Fruit fly (Drosophila melanogaster) whole organism, embryonic: ENCODE results near the gene CG31775.

Source experiments
- CG10267 ChIP-seq: fragments of 200-800 bp; sonication (Bioruptor generic); optimal IDR thresholded peaks from 2 replicates; lab custom pipeline; 2018; ENCODE audit warnings: missing biosample characterization, mild to moderate bottlenecking, missing genetic modification characterization, moderate library complexity
- CG10959 ChIP-seq: fragments of 200-800 bp; sonication (Bioruptor generic); IDR thresholded peaks from 2 replicates; pipeline ENCODE4 v1.3.6; 2022; ENCODE audit warnings: missing biosample characterization, missing genetic modification characterization
- CG10979 ChIP-seq: fragments of 200-800 bp; sonication (Bioruptor generic); optimal IDR thresholded peaks from 2 replicates; lab custom pipeline; 2018; ENCODE audit warnings: missing biosample characterization, mild to moderate bottlenecking, missing genetic modification characterization, moderate library complexity
- CG12391 ChIP-seq: fragments of 200-800 bp; sonication (Bioruptor generic); optimal IDR thresholded peaks from 3 replicates; lab custom pipeline; 2018; ENCODE audit warnings: missing biosample characterization, mild to moderate bottlenecking, missing genetic modification characterization, moderate library complexity
- CG13775 ChIP-seq: fragments of 200-800 bp; sonication (Bioruptor generic); optimal IDR thresholded peaks from 3 replicates; lab custom pipeline; 2017; ENCODE audit warnings: missing biosample characterization, mild to moderate bottlenecking, missing genetic modification characterization
- CG17186 ChIP-seq: fragments of 200-800 bp; sonication (Bioruptor generic); optimal IDR thresholded peaks from 3 replicates; lab custom pipeline; 2017; ENCODE audit warnings: missing biosample characterization, missing genetic modification reagents, missing genetic modification characterization
- CG17361 ChIP-seq: fragments of 200-800 bp; sonication (Bioruptor generic); IDR thresholded peaks from 3 replicates; pipeline ENCODE4 v1.3.6; 2022; ENCODE audit warnings: missing biosample characterization, missing genetic modification characterization
- CG18262 ChIP-seq: fragments of 200-800 bp; optimal IDR thresholded peaks from 3 replicates; lab custom pipeline; 2019; ENCODE audit warnings: missing biosample characterization, mild to moderate bottlenecking, missing genetic modification characterization, moderate library complexity
- CG2116 ChIP-seq: fragments of 200-800 bp; sonication (Bioruptor generic); optimal IDR thresholded peaks from 3 replicates; lab custom pipeline; 2018; ENCODE audit warnings: missing biosample characterization, mild to moderate bottlenecking, missing genetic modification characterization
- CG2199 ChIP-seq: fragments of 200-800 bp; sonication (Bioruptor generic); IDR thresholded peaks from 3 replicates; pipeline ENCODE4 v1.3.6; 2022; ENCODE audit warnings: missing biosample characterization, missing genetic modification characterization
- CG2712 ChIP-seq: fragments of 200-800 bp; optimal IDR thresholded peaks from 3 replicates; lab custom pipeline; 2019; ENCODE audit warnings: missing biosample characterization, mild to moderate bottlenecking, missing genetic modification characterization, moderate library complexity
- CG2875 ChIP-seq: fragments of 200-800 bp; sonication (Bioruptor generic); optimal IDR thresholded peaks from 2 replicates; lab custom pipeline; 2017; ENCODE audit warnings: missing biosample characterization, mild to moderate bottlenecking, missing genetic modification characterization, missing genetic modification reagents
- CG32532 ChIP-seq: fragments of 200-800 bp; sonication (Bioruptor generic); IDR thresholded peaks from 2 replicates; pipeline ENCODE4 v1.3.6; 2022; ENCODE audit warnings: missing biosample characterization, missing genetic modification characterization
- CG33557 ChIP-seq: fragments of 200-800 bp; sonication (Bioruptor generic); optimal IDR thresholded peaks from 2 replicates; lab custom pipeline; 2019; ENCODE audit warnings: missing biosample characterization, mild to moderate bottlenecking, missing genetic modification characterization, moderate library complexity
- CG4328 ChIP-seq: fragments of 200-800 bp; sonication (Bioruptor generic); optimal IDR thresholded peaks from 3 replicates; lab custom pipeline; 2017; ENCODE audit warnings: missing biosample characterization, missing genetic modification reagents, missing genetic modification characterization
- CG43689 ChIP-seq: fragments of 200-800 bp; sonication (Bioruptor generic); IDR thresholded peaks from 2 replicates; pipeline ENCODE4 v1.3.6; 2022; ENCODE audit warnings: missing biosample characterization, missing genetic modification characterization
- CG4730 ChIP-seq: fragments of 200-800 bp; sonication (Bioruptor generic); IDR thresholded peaks from 2 replicates; pipeline ENCODE4 v1.3.6; 2022; ENCODE audit warnings: missing biosample characterization, missing genetic modification characterization
- CG4820 ChIP-seq: fragments of 200-800 bp; sonication (Bioruptor generic); optimal IDR thresholded peaks from 3 replicates; lab custom pipeline; 2016; ENCODE audit warnings: missing biosample characterization, missing genetic modification characterization
- CG7839 ChIP-seq: fragments of 200-800 bp; sonication (Bioruptor generic); optimal IDR thresholded peaks from 3 replicates; lab custom pipeline; 2018; ENCODE audit warnings: missing biosample characterization, mild to moderate bottlenecking, missing genetic modification characterization, moderate library complexity
- CG8924 ChIP-seq: fragments of 200-800 bp; optimal IDR thresholded peaks from 3 replicates; lab custom pipeline; 2019; ENCODE audit warnings: missing biosample characterization, mild to moderate bottlenecking, missing genetic modification characterization, moderate library complexity
- CoRest ChIP-seq: fragments of 200-800 bp; sonication (Bioruptor generic); optimal IDR thresholded peaks from 3 replicates; lab custom pipeline; 2018; ENCODE audit warnings: missing biosample characterization, mild to moderate bottlenecking, missing genetic modification characterization, moderate library complexity
- D ChIP-seq, 2 experiments: fragments of 200-800 bp in 1 of 2; fragments of >200 bp in 1 of 2; sonication (Bioruptor generic) in 1 of 2; optimal IDR thresholded peaks; 2 replicates in 1 of 2; 3 replicates in 1 of 2; lab custom pipeline; 2017; ENCODE audit warnings: mild to moderate bottlenecking in 1 of 2, missing biosample characterization in 1 of 2, missing genetic modification characterization in 1 of 2, missing genetic modification reagents in 1 of 2
- D19A ChIP-seq: fragments of 200-800 bp; optimal IDR thresholded peaks from 3 replicates; lab custom pipeline; 2019; ENCODE audit warnings: missing biosample characterization, mild to moderate bottlenecking, missing genetic modification characterization, moderate library complexity
- Fer1 ChIP-seq: fragments of 200-800 bp; sonication (Bioruptor generic); optimal IDR thresholded peaks from 2 replicates; lab custom pipeline; 2017; ENCODE audit warnings: missing biosample characterization, mild to moderate bottlenecking, missing genetic modification characterization
- GATAe ChIP-seq: fragments of 200-800 bp; sonication (Bioruptor generic); conservative IDR thresholded peaks from 2 replicates; pipeline ENCODE4 v1.3.6; 2022; ENCODE audit warnings: missing biosample characterization, missing genetic modification characterization
- HLH3B ChIP-seq: fragments of 200-800 bp; sonication (Bioruptor generic); IDR thresholded peaks from 2 replicates; pipeline ENCODE4 v1.3.6; 2022; ENCODE audit warnings: missing biosample characterization, missing genetic modification characterization
- Kr ChIP-seq: fragments of 200-800 bp; sonication (Bioruptor generic); optimal IDR thresholded peaks from 2 replicates; lab custom pipeline; 2017; ENCODE audit warnings: missing biosample characterization, mild to moderate bottlenecking, missing genetic modification characterization
- MBD-R2 ChIP-seq: fragments of 200-800 bp; sonication (Bioruptor generic); IDR thresholded peaks from 2 replicates; pipeline ENCODE4 v1.3.6; 2022; ENCODE audit warnings: missing biosample characterization, missing genetic modification characterization
- Nf-YC ChIP-seq: fragments of 200-800 bp; optimal IDR thresholded peaks from 3 replicates; lab custom pipeline; 2019; ENCODE audit warnings: missing biosample characterization, mild to moderate bottlenecking, missing genetic modification characterization, moderate library complexity
- Pdp1 ChIP-seq, 2 experiments: fragments of 200-800 bp; sonication (Bioruptor generic); optimal IDR thresholded peaks; 3 replicates each; lab custom pipeline; 2016; ENCODE audit warnings: missing biosample characterization in 2 of 2, missing genetic modification characterization in 2 of 2, mild to moderate bottlenecking in 1 of 2, moderate library complexity in 1 of 2
- Spps ChIP-seq: fragments of 200-800 bp; sonication (Bioruptor generic); optimal IDR thresholded peaks from 2 replicates; lab custom pipeline; 2018; ENCODE audit warnings: missing biosample characterization, mild to moderate bottlenecking, missing genetic modification characterization
- dm ChIP-seq: fragments of 200-800 bp; sonication (Bioruptor generic); optimal IDR thresholded peaks from 3 replicates; lab custom pipeline; 2016; ENCODE audit warnings: missing biosample characterization, missing genetic modification characterization
- dmrt11E ChIP-seq: fragments of 200-800 bp; sonication (Bioruptor generic); optimal IDR thresholded peaks from 3 replicates; lab custom pipeline; 2018; ENCODE audit warnings: missing biosample characterization, mild to moderate bottlenecking, missing genetic modification characterization, moderate library complexity
- grau ChIP-seq: fragments of 200-800 bp; optimal IDR thresholded peaks from 3 replicates; lab custom pipeline; 2019; ENCODE audit warnings: missing biosample characterization, mild to moderate bottlenecking, missing genetic modification characterization, moderate library complexity
- grn ChIP-seq: fragments of 200-800 bp; sonication (Bioruptor generic); optimal IDR thresholded peaks from 3 replicates; lab custom pipeline; 2017; ENCODE audit warnings: missing biosample characterization, missing genetic modification characterization
- gt ChIP-seq: fragments of 200-800 bp; sonication (Bioruptor generic); IDR thresholded peaks from 2 replicates; pipeline ENCODE4 v1.3.6; 2022; ENCODE audit warnings: missing biosample characterization, missing genetic modification characterization
- kni ChIP-seq: fragments of 200-800 bp; sonication (Bioruptor generic); optimal IDR thresholded peaks from 3 replicates; lab custom pipeline; 2017; ENCODE audit warnings: mild to moderate bottlenecking, missing biosample characterization, missing genetic modification reagents, missing genetic modification characterization
- lab ChIP-seq: fragments of 200-800 bp; sonication (Bioruptor generic); optimal IDR thresholded peaks from 3 replicates; lab custom pipeline; 2017; ENCODE audit warnings: missing biosample characterization, missing genetic modification characterization, mild to moderate bottlenecking, moderate library complexity, missing genetic modification reagents
- lilli ChIP-seq: fragments of 200-800 bp; sonication (Bioruptor generic); optimal IDR thresholded peaks from 3 replicates; lab custom pipeline; 2016; ENCODE audit warnings: missing biosample characterization, missing genetic modification characterization
- lola ChIP-seq, 3 experiments: fragments of >200 bp in 2 of 3; fragments of 200-800 bp in 1 of 3; sonication (Bioruptor generic) in 1 of 3; optimal IDR thresholded peaks; 2 replicates each; lab custom pipeline; 2017 to 2019; ENCODE audit warnings: missing biosample characterization in 3 of 3, missing genetic modification characterization in 3 of 3, mild to moderate bottlenecking in 1 of 3, moderate library complexity in 1 of 3
- nmo ChIP-seq: fragments of 200-800 bp; sonication (Bioruptor generic); optimal IDR thresholded peaks from 2 replicates; lab custom pipeline; 2018; ENCODE audit warnings: missing biosample characterization, mild to moderate bottlenecking, missing genetic modification characterization, moderate library complexity
- otp ChIP-seq: fragments of 200-800 bp; sonication (Bioruptor generic); IDR thresholded peaks from 3 replicates; pipeline ENCODE4, ENCODE4 v1.3.6; 2022; ENCODE audit warnings: missing biosample characterization, missing genetic modification characterization
- salm ChIP-seq: fragments of 200-800 bp; sonication (Bioruptor generic); optimal IDR thresholded peaks from 2 replicates; lab custom pipeline; 2018; ENCODE audit warnings: missing biosample characterization, mild to moderate bottlenecking, missing genetic modification characterization
- schlank ChIP-seq: fragments of 200-800 bp; sonication (Bioruptor generic); optimal IDR thresholded peaks from 2 replicates; lab custom pipeline; 2018; ENCODE audit warnings: missing biosample characterization, mild to moderate bottlenecking, missing genetic modification characterization
- sens ChIP-seq: fragments of 200-800 bp; sonication (Bioruptor generic); peaks from one replicate; lab custom pipeline; 2016; ENCODE audit warnings: missing biosample characterization, missing genetic modification characterization
- seq ChIP-seq: fragments of 200-800 bp; sonication (Bioruptor generic); IDR thresholded peaks from 2 replicates; pipeline ENCODE4 v1.3.6; 2022; ENCODE audit warnings: missing biosample characterization, missing genetic modification characterization
- twi ChIP-seq: fragments of 200-800 bp; optimal IDR thresholded peaks from 2 replicates; lab custom pipeline; 2019; ENCODE audit warnings: missing biosample characterization, mild to moderate bottlenecking, missing genetic modification characterization, moderate library complexity
- zf30C ChIP-seq: fragments of 200-800 bp; sonication (Bioruptor generic); optimal IDR thresholded peaks from 3 replicates; lab custom pipeline; 2018; ENCODE audit warnings: missing biosample characterization, mild to moderate bottlenecking, missing genetic modification characterization

CG31775 gene

DNA sequence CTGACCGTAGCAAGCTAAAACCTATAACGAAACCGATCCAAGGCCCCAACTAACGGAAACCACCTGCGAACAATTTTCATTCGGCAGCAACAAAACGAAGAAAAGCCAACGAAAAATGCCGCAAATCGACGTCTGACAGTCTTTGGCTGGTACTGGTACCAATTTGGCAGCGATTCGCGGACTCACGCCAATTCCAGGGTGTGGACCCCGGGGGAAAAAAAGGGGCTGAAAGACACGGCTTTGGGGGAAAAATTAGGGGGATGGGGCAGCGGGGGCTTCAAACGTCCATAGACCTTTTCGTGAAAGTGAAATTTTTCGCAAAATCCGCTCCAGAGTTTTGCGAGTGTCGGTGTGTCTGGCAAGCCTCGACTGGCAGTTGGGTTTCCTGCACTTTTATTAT lies 43.9 kb downstream of the CG31775 start:
- TF ChIP-seq CG32532 (GFP tag; lab: Robert Waterston, UW): no peak
- no peak for TF ChIP-seq Fer1 (GFP tag; lab: Kevin White, UChicago)
- no peak for TF ChIP-seq seq
- no peak for TF ChIP-seq lilli (GFP tag; lab: Kevin White, UChicago)
- no peak for TF ChIP-seq sens (GFP tag; lab: Kevin White, UChicago)
- no peak for TF ChIP-seq CG10267 (tag; lab: Kevin White, UChicago)
- TF ChIP-seq schlank: no peak
- no peak for TF ChIP-seq dm
- no peak for TF ChIP-seq CG10959 (GFP tag; lab: Robert Waterston, UW)

DNA sequence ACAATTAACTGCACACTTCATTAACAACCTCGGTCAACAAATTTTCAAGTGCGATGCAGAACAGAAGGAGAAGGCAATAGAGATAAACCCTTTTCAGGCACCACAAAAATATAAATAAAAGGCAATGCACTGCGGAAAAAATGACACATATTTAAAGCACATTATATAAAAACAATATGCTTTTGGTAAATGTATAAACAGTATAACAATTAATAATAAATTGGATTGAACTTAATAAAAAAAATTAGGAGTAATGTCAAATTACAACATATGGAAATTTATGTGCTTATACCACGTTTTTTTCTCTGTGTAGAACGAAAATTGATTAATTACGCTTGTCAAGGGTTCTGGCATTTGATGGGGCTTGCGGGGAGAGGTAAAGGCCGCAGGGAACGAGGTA lies 46.8 kb downstream of the CG31775 start:
- TF ChIP-seq kni (GFP tag; lab: Kevin White, UChicago) (peak; percentile 37), twi (tag; lab: Kevin White, UChicago) (peak; percentile 42), Nf-YC (tag; lab: Kevin White, UChicago) (no peak), lola (GFP tag; optimal IDR thresholded peaks at IDR 0.05; lab: Kevin White, UChicago) (peak in 1 of 3 experiments; percentile 59), CG18262 (peak; percentile 68), D19A (tag; lab: Kevin White, UChicago) (peak; percentile 38), grn (GFP tag; lab: Kevin White, UChicago) (no peak), CG33557 (GFP tag; lab: Kevin White, UChicago) (peak; percentile 30), CG10267 (tag; lab: Kevin White, UChicago) (peak; percentile 59), CG7839 (peak; percentile 47), CG10959 (GFP tag; lab: Robert Waterston, UW) (peak; percentile 47; the same call in 1 of the 2 replicates), HLH3B (peak; percentile 16; the same call in 1 of the 2 replicates), CG43689 (no peak), CG2712 (peak; percentile 64), CG4328 (GFP tag; lab: Kevin White, UChicago) (no peak), zf30C (GFP tag; lab: Kevin White, UChicago) (peak; percentile 71), CG2875 (peak; percentile 7), CG17361 (GFP tag; lab: Robert Waterston, UW) (0 out of 3 replicates have a peak, but pooled peaks have one; percentile 25), CG2199 (GFP tag; lab: Robert Waterston, UW) (0 out of 3 replicates have a peak, but pooled peaks have one; percentile 18), nmo (peak; percentile 63), dmrt11E (tag; lab: Kevin White, UChicago) (peak; percentile 85), sens (GFP tag; lab: Kevin White, UChicago) (peak; percentile 80), Pdp1 (GFP tag; optimal IDR thresholded peaks at IDR 0.05; lab: Kevin White, UChicago) (no peak), GATAe (no peak), gt (GFP tag; lab: Robert Waterston, UW) (no peak), CG12391 (tag; lab: Kevin White, UChicago) (peak; percentile 28), CG8924 (tag; lab: Kevin White, UChicago) (peak; percentile 30), CG10979 (tag; lab: Kevin White, UChicago) (peak; percentile 70), CG2116 (GFP tag; lab: Kevin White, UChicago) (no peak), lab (GFP tag; lab: Kevin White, UChicago) (no peak), D (optimal IDR thresholded peaks at IDR 0.05; lab: Kevin White, UChicago) (no peak), D (GFP tag; optimal IDR thresholded peaks at IDR 0.05; lab: Kevin White, UChicago) (peak; percentile 27), MBD-R2 (GFP tag; lab: Robert Waterston, UW) (no peak), Kr (GFP tag; lab: Kevin White, UChicago) (peak; percentile 54), CG4820 (GFP tag; lab: Kevin White, UChicago) (peak; percentile 51), grau (tag; lab: Kevin White, UChicago) (peak; percentile 5), CG13775 (GFP tag; lab: Kevin White, UChicago) (peak; percentile 6), CG4730 (GFP tag; lab: Robert Waterston, UW) (0 out of 2 replicates have a peak, but pooled peaks have one; percentile 11), CoRest (tag; lab: Kevin White, UChicago) (peak; percentile 11), salm (tag; lab: Kevin White, UChicago) (no peak), CG17186 (no peak), Spps (tag; lab: Kevin White, UChicago) (peak; percentile 15), otp (GFP tag; lab: Robert Waterston, UW) (no peak)
